Fruit fly (Drosophila melanogaster) whole organism, embryonic: ENCODE measurements around the gene Myo95E.
A peak's percentile ranks its signal among the peaks of the same experiment; 100 is the strongest.

Experiments used
- ATbp ChIP-seq: fragments of 200-800 bp; sonication (Bioruptor generic); optimal IDR thresholded peaks from 2 replicates; lab custom pipeline; 2017; ENCODE audit warnings: missing biosample characterization, mild to moderate bottlenecking, missing genetic modification characterization, missing genetic modification reagents
- Abd-B ChIP-seq: fragments of 200-800 bp; sonication (Bioruptor generic); optimal IDR thresholded peaks from 2 replicates; lab custom pipeline; 2018; ENCODE audit warnings: missing biosample characterization, mild to moderate bottlenecking, missing genetic modification characterization, moderate library complexity
- Adf1 ChIP-seq: fragments of 200-800 bp; sonication (Bioruptor generic); IDR thresholded peaks from 2 replicates; pipeline ENCODE4 v1.3.6; 2022; ENCODE audit warnings: missing biosample characterization, missing genetic modification characterization
- Bdp1 ChIP-seq: fragments of 200-800 bp; sonication (Bioruptor generic); optimal IDR thresholded peaks from 3 replicates; lab custom pipeline; 2016; ENCODE audit warnings: missing biosample characterization, missing genetic modification characterization
- CG10209 ChIP-seq: fragments of 200-800 bp; sonication (Bioruptor generic); optimal IDR thresholded peaks from 3 replicates; lab custom pipeline; 2017; ENCODE audit warnings: missing biosample characterization, mild to moderate bottlenecking, missing genetic modification characterization, missing genetic modification reagents
- CG10462 ChIP-seq: fragments of 200-800 bp; sonication (Bioruptor generic); optimal IDR thresholded peaks from 2 replicates; lab custom pipeline; 2016; ENCODE audit warnings: missing biosample characterization, missing genetic modification characterization
- CG10543 ChIP-seq: fragments of 200-800 bp; sonication (Bioruptor generic); optimal IDR thresholded peaks from 3 replicates; lab custom pipeline; 2017; ENCODE audit warnings: missing biosample characterization, mild to moderate bottlenecking, missing genetic modification characterization, moderate library complexity
- CG12219 ChIP-seq: fragments of 200-800 bp; sonication (Bioruptor generic); optimal IDR thresholded peaks from 3 replicates; lab custom pipeline; 2018; ENCODE audit warnings: missing biosample characterization, mild to moderate bottlenecking, missing genetic modification characterization
- CG14441 ChIP-seq: fragments of 200-800 bp; sonication (Bioruptor generic); IDR thresholded peaks from 2 replicates; pipeline ENCODE4 v1.3.6; 2022; ENCODE audit warnings: missing biosample characterization, missing genetic modification characterization
- CG15479 ChIP-seq: fragments of 200-800 bp; sonication (Bioruptor generic); optimal IDR thresholded peaks from 3 replicates; lab custom pipeline; 2019; ENCODE audit warnings: missing biosample characterization, mild to moderate bottlenecking, missing genetic modification characterization, moderate library complexity
- CG1602 ChIP-seq: fragments of 200-800 bp; sonication (Bioruptor generic); optimal IDR thresholded peaks from 3 replicates; lab custom pipeline; 2016; ENCODE audit warnings: missing biosample characterization, missing genetic modification characterization
- CG17802 ChIP-seq: fragments of 200-800 bp; sonication (Bioruptor generic); optimal IDR thresholded peaks from 2 replicates; lab custom pipeline; 2018; ENCODE audit warnings: missing biosample characterization, mild to moderate bottlenecking, missing genetic modification characterization, moderate library complexity
- CG1832 ChIP-seq: fragments of 200-800 bp; sonication (Bioruptor generic); optimal IDR thresholded peaks from 2 replicates; lab custom pipeline; 2017; ENCODE audit warnings: missing biosample characterization, mild to moderate bottlenecking, missing genetic modification characterization, inconsistent platforms
- CG2129 ChIP-seq: fragments of 200-800 bp; sonication (Bioruptor generic); IDR thresholded peaks from 2 replicates; pipeline ENCODE4 v1.3.6; 2022; ENCODE audit warnings: missing biosample characterization, missing genetic modification characterization; ENCODE audit not compliant: partially characterized antibody
- CG30020 ChIP-seq: fragments of 200-800 bp; optimal IDR thresholded peaks from 2 replicates; lab custom pipeline; 2019; ENCODE audit warnings: missing biosample characterization, mild to moderate bottlenecking, missing genetic modification characterization, moderate library complexity
- CG31365 ChIP-seq: fragments of 200-800 bp; sonication (Bioruptor generic); optimal IDR thresholded peaks from 2 replicates; lab custom pipeline; 2018; ENCODE audit warnings: missing biosample characterization, mild to moderate bottlenecking, missing genetic modification characterization
- CG3407 ChIP-seq: fragments of 200-800 bp; sonication (Bioruptor generic); optimal IDR thresholded peaks from 2 replicates; lab custom pipeline; 2018; ENCODE audit warnings: missing biosample characterization, mild to moderate bottlenecking, missing genetic modification characterization
- CG34224 ChIP-seq: fragments of 200-800 bp; sonication (Bioruptor generic); IDR thresholded peaks from 3 replicates; pipeline ENCODE4 v1.3.6; 2022; ENCODE audit warnings: missing biosample characterization, missing genetic modification characterization; ENCODE audit not compliant: partially characterized antibody
- CG4404 ChIP-seq: fragments of 200-800 bp; sonication (Bioruptor generic); IDR thresholded peaks from 2 replicates; pipeline ENCODE4 v1.3.6; 2022; ENCODE audit warnings: missing biosample characterization, missing genetic modification characterization
- CG4424 ChIP-seq: fragments of 200-800 bp; sonication (Bioruptor generic); optimal IDR thresholded peaks from 3 replicates; lab custom pipeline; 2016; ENCODE audit warnings: missing biosample characterization, missing genetic modification characterization
- CG6175 ChIP-seq: fragments of 200-800 bp; sonication (Bioruptor generic); IDR thresholded peaks from 3 replicates; pipeline ENCODE4 v1.3.6; 2022; ENCODE audit warnings: missing biosample characterization, missing genetic modification characterization
- CG6272 ChIP-seq: fragments of 200-800 bp; sonication (Bioruptor generic); IDR thresholded peaks from 2 replicates; pipeline ENCODE4 v1.3.6; 2022; ENCODE audit warnings: missing biosample characterization, missing genetic modification characterization
- CG7928 ChIP-seq: fragments of 200-800 bp; sonication (Bioruptor generic); optimal IDR thresholded peaks from 2 replicates; lab custom pipeline; 2017; ENCODE audit warnings: missing biosample characterization, mild to moderate bottlenecking, missing genetic modification characterization
- CG9215 ChIP-seq: fragments of 200-800 bp; sonication (Bioruptor generic); IDR thresholded peaks from 2 replicates; pipeline ENCODE4 v1.3.6; 2022; ENCODE audit warnings: missing biosample characterization, missing genetic modification characterization
- D19B ChIP-seq: fragments of 200-800 bp; sonication (Bioruptor generic); optimal IDR thresholded peaks from 2 replicates; lab custom pipeline; 2017; ENCODE audit warnings: missing biosample characterization, mild to moderate bottlenecking, missing genetic modification characterization
- Elba2 ChIP-seq: fragments of 200-800 bp; sonication (Bioruptor generic); optimal IDR thresholded peaks from 3 replicates; lab custom pipeline; 2016; ENCODE audit warnings: missing biosample characterization, missing genetic modification characterization
- Fer1 ChIP-seq: fragments of 200-800 bp; sonication (Bioruptor generic); optimal IDR thresholded peaks from 2 replicates; lab custom pipeline; 2017; ENCODE audit warnings: missing biosample characterization, mild to moderate bottlenecking, missing genetic modification characterization
- Gsc ChIP-seq: fragments of 200-800 bp; sonication (Bioruptor generic); IDR thresholded peaks from 2 replicates; pipeline ENCODE4 v1.3.6; 2022; ENCODE audit warnings: missing biosample characterization, missing genetic modification characterization
- Hr39 ChIP-seq: fragments of >200 bp; optimal IDR thresholded peaks from 2 replicates; lab custom pipeline; 2017
- Lhr ChIP-seq: fragments of 200-800 bp; sonication (Bioruptor generic); optimal IDR thresholded peaks from 3 replicates; lab custom pipeline; 2017; ENCODE audit warnings: mild to moderate bottlenecking, missing biosample characterization, missing genetic modification reagents, missing genetic modification characterization
- NC2α ChIP-seq: fragments of 200-800 bp; sonication (Bioruptor generic); optimal IDR thresholded peaks from 2 replicates; lab custom pipeline; 2016; ENCODE audit warnings: missing biosample characterization, missing genetic modification characterization
- NK7.1 ChIP-seq: fragments of 200-800 bp; sonication (Bioruptor generic); optimal IDR thresholded peaks from 3 replicates; lab custom pipeline; 2016; ENCODE audit warnings: missing biosample characterization, missing genetic modification characterization
- Opbp ChIP-seq: fragments of 200-800 bp; sonication (Bioruptor generic); IDR thresholded peaks from 3 replicates; pipeline ENCODE4 v1.3.6; 2022; ENCODE audit warnings: missing biosample characterization, missing genetic modification characterization; ENCODE audit not compliant: partially characterized antibody
- Sox102F ChIP-seq: fragments of 200-800 bp; sonication (Bioruptor generic); optimal IDR thresholded peaks from 2 replicates; lab custom pipeline; 2018; ENCODE audit warnings: missing biosample characterization, mild to moderate bottlenecking, missing genetic modification characterization, moderate library complexity
- al ChIP-seq: fragments of 200-800 bp; sonication (Bioruptor generic); IDR thresholded peaks from 2 replicates; pipeline ENCODE4 v1.3.6; 2022; ENCODE audit warnings: missing biosample characterization, missing genetic modification characterization
- ase ChIP-seq: fragments of 200-800 bp; sonication (Bioruptor generic); IDR thresholded peaks from 3 replicates; pipeline ENCODE4 v1.3.6; 2022; ENCODE audit warnings: missing biosample characterization, missing genetic modification characterization
- dysf ChIP-seq: fragments of 200-800 bp; sonication (Bioruptor generic); IDR thresholded peaks from 3 replicates; pipeline ENCODE4 v1.3.6; 2022; ENCODE audit warnings: missing biosample characterization, missing genetic modification characterization
- en ChIP-seq: fragments of 200-800 bp; sonication (Bioruptor generic); optimal IDR thresholded peaks from 2 replicates; lab custom pipeline; 2016; ENCODE audit warnings: missing biosample characterization, missing genetic modification characterization
- fd96Cb ChIP-seq: fragments of 200-800 bp; sonication (Bioruptor generic); optimal IDR thresholded peaks from 2 replicates; lab custom pipeline; 2018; ENCODE audit warnings: missing biosample characterization, mild to moderate bottlenecking, missing genetic modification characterization, moderate library complexity
- gce ChIP-seq: fragments of 200-800 bp; sonication (Bioruptor generic); IDR thresholded peaks from 3 replicates; pipeline ENCODE4 v1.3.6; 2022; ENCODE audit warnings: missing biosample characterization, missing genetic modification characterization
- h ChIP-seq: fragments of >200 bp; optimal IDR thresholded peaks from 2 replicates; lab custom pipeline; 2017
- hb ChIP-seq: fragments of 200-800 bp; sonication (Bioruptor generic); IDR thresholded peaks from 3 replicates; pipeline ENCODE4 v1.3.6; 2022; ENCODE audit warnings: missing biosample characterization, missing genetic modification characterization; ENCODE audit not compliant: partially characterized antibody
- jing ChIP-seq: fragments of 200-800 bp; sonication (Bioruptor generic); optimal IDR thresholded peaks from 2 replicates; lab custom pipeline; 2018; ENCODE audit warnings: missing biosample characterization, mild to moderate bottlenecking, missing genetic modification characterization
- kni ChIP-seq: fragments of 200-800 bp; sonication (Bioruptor generic); optimal IDR thresholded peaks from 3 replicates; lab custom pipeline; 2017; ENCODE audit warnings: mild to moderate bottlenecking, missing biosample characterization, missing genetic modification reagents, missing genetic modification characterization
- lbe ChIP-seq: fragments of 200-800 bp; sonication (Bioruptor generic); optimal IDR thresholded peaks from 2 replicates; lab custom pipeline; 2016; ENCODE audit warnings: missing biosample characterization, mild to moderate bottlenecking, missing genetic modification characterization
- maf-S ChIP-seq: fragments of 200-800 bp; sonication (Bioruptor generic); optimal IDR thresholded peaks from 2 replicates; lab custom pipeline; 2016; ENCODE audit warnings: missing biosample characterization, missing genetic modification characterization
- mld ChIP-seq: fragments of 200-800 bp; sonication (Bioruptor generic); IDR thresholded peaks from 3 replicates; pipeline ENCODE4 v1.3.6; 2022; ENCODE audit warnings: missing biosample characterization, missing genetic modification characterization; ENCODE audit not compliant: partially characterized antibody
- otp ChIP-seq: fragments of 200-800 bp; sonication (Bioruptor generic); IDR thresholded peaks from 3 replicates; pipeline ENCODE4, ENCODE4 v1.3.6; 2022; ENCODE audit warnings: missing biosample characterization, missing genetic modification characterization
- row ChIP-seq: fragments of 200-800 bp; sonication (Bioruptor generic); IDR thresholded peaks from 3 replicates; pipeline ENCODE4 v1.3.6; 2022; ENCODE audit warnings: missing biosample characterization, missing genetic modification characterization
- schlank ChIP-seq: fragments of 200-800 bp; sonication (Bioruptor generic); optimal IDR thresholded peaks from 2 replicates; lab custom pipeline; 2018; ENCODE audit warnings: missing biosample characterization, mild to moderate bottlenecking, missing genetic modification characterization
- scrt ChIP-seq: fragments of 200-800 bp; sonication (Bioruptor generic); optimal IDR thresholded peaks from 2 replicates; lab custom pipeline; 2018; ENCODE audit warnings: missing biosample characterization, mild to moderate bottlenecking, missing genetic modification characterization, moderate library complexity
- tgo ChIP-seq: fragments of 200-800 bp; sonication (Bioruptor generic); IDR thresholded peaks from 3 replicates; pipeline ENCODE4 v1.3.6; 2022; ENCODE audit warnings: missing biosample characterization, missing genetic modification characterization

The Myo95E gene

dm6 chr3R:24142971-24143370 lies 18.3 kb downstream of the Myo95E start (continued):
- TF ChIP-seq CG12219 (GFP tag; lab: Kevin White, UChicago), result no peak
- TF ChIP-seq jing, result no peak
- no peak for TF ChIP-seq Fer1 (GFP tag; lab: Kevin White, UChicago)
- peak; percentile 4 for TF ChIP-seq CG17802 (tag; lab: Kevin White, UChicago)
- TF ChIP-seq CG3407, result peak; percentile 3
- no peak for TF ChIP-seq CG2129 (GFP tag; lab: Robert Waterston, UW)
- TF ChIP-seq Gsc (GFP tag; lab: Robert Waterston, UW), result no peak
- TF ChIP-seq CG10543 (GFP tag; lab: Kevin White, UChicago), result no peak
- TF ChIP-seq maf-S (GFP tag; lab: Kevin White, UChicago), result no peak
- TF ChIP-seq CG6175 (GFP tag; lab: Robert Waterston, UW), result no peak
- TF ChIP-seq ATbp (GFP tag; lab: Kevin White, UChicago), result peak; percentile 26
- no peak for TF ChIP-seq otp (GFP tag; lab: Robert Waterston, UW)
- TF ChIP-seq NC2α (GFP tag; lab: Kevin White, UChicago), result no peak
- TF ChIP-seq gce (GFP tag; lab: Robert Waterston, UW), result no peak
- TF ChIP-seq al, result no peak
- TF ChIP-seq CG6272, result no peak
- no peak for TF ChIP-seq en
- no peak for TF ChIP-seq scrt (GFP tag; lab: Kevin White, UChicago)
- TF ChIP-seq CG15479 (GFP tag; lab: Kevin White, UChicago), result no peak
- no peak for TF ChIP-seq CG30020
- no peak for TF ChIP-seq schlank (tag; lab: Kevin White, UChicago)
- TF ChIP-seq Sox102F, result peak; percentile 55
- TF ChIP-seq CG4404, result no peak
- TF ChIP-seq Abd-B (GFP tag; lab: Kevin White, UChicago), result no peak
- no peak for TF ChIP-seq mld (GFP tag; lab: Robert Waterston, UW)
- no peak for TF ChIP-seq Lhr
- TF ChIP-seq Bdp1 (GFP tag; lab: Kevin White, UChicago), result no peak
- TF ChIP-seq row (GFP tag; lab: Robert Waterston, UW), result peak; percentile 52
- TF ChIP-seq CG14441 (GFP tag; lab: Robert Waterston, UW), result peak; percentile 38; the same call in 1 of the 2 replicates
- peak; percentile 3 for TF ChIP-seq CG1602
- TF ChIP-seq lbe (GFP tag; lab: Kevin White, UChicago), result peak; percentile 79
- no peak for TF ChIP-seq CG10462 (GFP tag; lab: Kevin White, UChicago)
- no peak for TF ChIP-seq D19B (GFP tag; lab: Kevin White, UChicago)
- no peak for TF ChIP-seq NK7.1 (GFP tag; lab: Kevin White, UChicago)
- no peak for TF ChIP-seq Hr39 (lab: Kevin White, UChicago)
- peak; percentile 40 for TF ChIP-seq fd96Cb
- no peak for TF ChIP-seq Opbp
- TF ChIP-seq CG9215, result no peak
- TF ChIP-seq dysf (GFP tag; lab: Robert Waterston, UW), result peak; percentile 40; the same call in 2 of the 3 replicates
- no peak for TF ChIP-seq Elba2 (GFP tag; lab: Kevin White, UChicago)
- no peak for TF ChIP-seq Adf1 (GFP tag; lab: Robert Waterston, UW)
- TF ChIP-seq hb (GFP tag; lab: Robert Waterston, UW), result no peak
- TF ChIP-seq CG31365 (tag; lab: Kevin White, UChicago), result no peak
- TF ChIP-seq CG4424 (GFP tag; lab: Kevin White, UChicago), result peak; percentile 15
- TF ChIP-seq CG7928 (GFP tag; lab: Kevin White, UChicago), result no peak
- TF ChIP-seq ase, result 0 out of 3 replicates have a peak, but pooled peaks have one; percentile 14
- TF ChIP-seq tgo (GFP tag; lab: Robert Waterston, UW), result peak; percentile 46; the same call in 2 of the 3 replicates
- TF ChIP-seq CG1832 (GFP tag; lab: Kevin White, UChicago), result no peak
- TF ChIP-seq h (lab: Kevin White, UChicago), result no peak
- TF ChIP-seq CG34224 (GFP tag; lab: Robert Waterston, UW), result no peak
- TF ChIP-seq CG10209 (GFP tag; lab: Kevin White, UChicago), result no peak
- TF ChIP-seq kni (GFP tag; lab: Kevin White, UChicago), result no peak
